Worm (Caenorhabditis elegans): ENCODE results near the gene nhr-41.

The nhr-41 gene

DNA sequence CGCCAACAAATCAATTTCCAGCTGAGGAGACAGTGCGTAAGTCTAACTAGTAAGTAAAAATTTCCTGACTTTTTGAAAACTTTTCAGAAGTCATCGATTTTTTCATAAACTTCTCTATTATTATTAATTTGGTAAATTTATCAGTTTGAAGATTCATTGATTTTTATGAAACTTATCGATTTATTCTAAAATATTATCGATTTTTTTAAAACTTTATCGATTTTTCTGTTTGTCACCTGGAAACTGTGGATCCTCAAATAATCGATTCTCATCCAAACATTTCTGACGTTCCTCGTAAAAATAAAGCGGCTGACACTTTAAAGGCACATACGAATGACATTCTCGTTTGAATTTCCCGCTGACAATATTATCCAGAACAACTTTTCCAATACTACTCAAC is 48.0 kb downstream of the nhr-41 start:
- TF ChIP-seq elt-3 (tag; optimal IDR thresholded peaks at IDR 0.05) (no peak), nhr-10 (tag; optimal IDR thresholded peaks at IDR 0.05) (no peak), unc-39 (tag; optimal IDR thresholded peaks at IDR 0.05) (no peak), gmeb-1 (tag; optimal IDR thresholded peaks at IDR 0.05) (no peak), lin-11 (tag; optimal IDR thresholded peaks at IDR 0.05) (no peak), nhr-129 (tag; optimal IDR thresholded peaks at IDR 0.05) (no peak), nhr-11 (tag; optimal IDR thresholded peaks at IDR 0.05) (no peak), ZK546.5 (tag; optimal IDR thresholded peaks at IDR 0.05) (no peak), nhr-12 (tag; optimal IDR thresholded peaks at IDR 0.05) (no peak), sma-9 (GFP tag; optimal IDR thresholded peaks at IDR 0.05) (no peak), sma-9 (tag; optimal IDR thresholded peaks at IDR 0.05) (no peak), nhr-237 (tag; optimal IDR thresholded peaks at IDR 0.05) (no peak), Y55F3AM.14 (GFP tag; optimal IDR thresholded peaks at IDR 0.05) (no peak)

- TF ChIP-seq C34F6.9 (tag; optimal IDR thresholded peaks at IDR 0.05) (no peak), peb-1 (tag; optimal IDR thresholded peaks at IDR 0.05) (no peak), lin-13 (GFP tag; optimal IDR thresholded peaks at IDR 0.05) (no peak), ztf-11 (tag; optimal IDR thresholded peaks at IDR 0.05) (no peak), ZK546.5 (tag; optimal IDR thresholded peaks at IDR 0.05) (no peak), lsy-2 (tag; optimal IDR thresholded peaks at IDR 0.05) (no peak), ceh-82 (tag; optimal IDR thresholded peaks at IDR 0.05) (no peak), F13H6.1 (tag; optimal IDR thresholded peaks at IDR 0.05) (no peak), blmp-1 (tag; optimal IDR thresholded peaks at IDR 0.05; ENCODE audit: insufficient read depth) (no peak), gmeb-1 (tag; optimal IDR thresholded peaks at IDR 0.05) (no peak), unc-39 (tag; optimal IDR thresholded peaks at IDR 0.05) (no peak), nhr-12 (tag; optimal IDR thresholded peaks at IDR 0.05) (no peak), nhr-10 (tag; optimal IDR thresholded peaks at IDR 0.05) (no peak), zag-1 (tag; optimal IDR thresholded peaks at IDR 0.05) (no peak), crh-2 (tag; optimal IDR thresholded peaks at IDR 0.05) (no peak), nhr-129 (tag; optimal IDR thresholded peaks at IDR 0.05) (no peak), elt-1 (tag; optimal IDR thresholded peaks at IDR 0.05) (no peak), aly-2 (tag; optimal IDR thresholded peaks at IDR 0.05) (no peak)
These were observed 48.6 kb downstream of the nhr-41 start, which contains the start of gene clp-6 for ce11 chrIV:1434554-1435089. TSS of gene clp-6 (minus strand) at chrIV:1435039.

DNA sequence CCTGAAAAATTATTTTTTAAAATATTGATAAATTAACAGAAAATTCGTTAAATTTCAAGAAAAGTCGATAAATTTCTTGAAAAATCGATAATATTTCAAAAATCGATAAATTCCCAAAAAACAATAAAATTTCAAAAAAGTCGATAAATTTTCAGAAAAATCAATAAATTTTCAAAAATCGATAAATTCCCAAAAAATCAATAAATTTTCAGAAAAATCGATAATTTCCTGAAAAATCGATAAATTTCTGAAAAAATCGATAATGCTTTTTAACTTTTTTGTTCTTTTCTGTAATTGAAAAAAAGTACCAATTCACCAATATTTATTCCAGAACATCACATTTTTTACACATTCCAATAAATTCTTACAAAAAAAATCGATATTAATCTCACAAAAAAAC is 49.1 kb downstream of the nhr-41 start:
- TF ChIP-seq lsy-2 (tag; optimal IDR thresholded peaks at IDR 0.05) = no peak
- no peak for TF ChIP-seq nhr-10 (tag; optimal IDR thresholded peaks at IDR 0.05)
- TF ChIP-seq unc-39 (tag; optimal IDR thresholded peaks at IDR 0.05) = no peak
- TF ChIP-seq nhr-12 (tag; optimal IDR thresholded peaks at IDR 0.05) = no peak
- no peak for TF ChIP-seq lin-11 (tag; optimal IDR thresholded peaks at IDR 0.05)
- no peak for TF ChIP-seq peb-1 (tag; optimal IDR thresholded peaks at IDR 0.05)
- TF ChIP-seq nhr-129 (tag; optimal IDR thresholded peaks at IDR 0.05) = no peak
- TF ChIP-seq egl-27 (tag; optimal IDR thresholded peaks at IDR 0.05) = no peak
- TF ChIP-seq sma-3 (GFP tag; optimal IDR thresholded peaks at IDR 0.05) = no peak
- TF ChIP-seq mab-5 (tag; optimal IDR thresholded peaks at IDR 0.05) = no peak
- TF ChIP-seq gmeb-1 (tag; optimal IDR thresholded peaks at IDR 0.05) = no peak
- no peak for TF ChIP-seq Y55F3AM.14 (GFP tag; optimal IDR thresholded peaks at IDR 0.05)
- no peak for TF ChIP-seq fos-1 (tag; optimal IDR thresholded peaks at IDR 0.05)
- TF ChIP-seq nhr-11 (tag; optimal IDR thresholded peaks at IDR 0.05) = no peak
- TF ChIP-seq ama-1 (optimal IDR thresholded peaks at IDR 0.05) = no peak
- TF ChIP-seq nhr-237 (tag; optimal IDR thresholded peaks at IDR 0.05) = no peak
- TF ChIP-seq nhr-25 (tag; optimal IDR thresholded peaks at IDR 0.05) = no peak
- TF ChIP-seq ZK546.5 (tag; optimal IDR thresholded peaks at IDR 0.05) = no peak

ce11 chrIV:1437625-1438024 is 51.6 kb downstream of the nhr-41 start:
- TF ChIP-seq dmd-4 (tag; optimal IDR thresholded peaks at IDR 0.05) = no peak
- TF ChIP-seq C34F6.9 (tag; optimal IDR thresholded peaks at IDR 0.05) = no peak

DNA sequence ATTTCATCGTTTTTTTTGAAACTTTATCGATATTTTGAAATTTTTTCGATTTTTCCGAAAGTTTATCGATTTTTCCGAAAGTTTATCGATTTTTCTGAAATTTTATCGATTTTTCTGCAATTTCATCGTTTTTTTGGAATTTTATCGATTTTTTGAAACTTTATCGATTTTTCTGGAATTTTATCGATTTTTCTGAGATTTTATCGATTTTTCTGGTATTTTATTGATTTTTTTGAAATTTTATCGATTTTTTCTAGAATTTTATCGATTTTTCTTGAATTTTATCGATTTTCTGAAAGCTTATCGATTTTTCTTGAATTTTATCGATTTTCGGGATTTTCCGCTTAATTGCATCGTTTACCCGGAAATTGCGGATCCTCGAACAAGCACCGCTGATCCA is 57.5 kb downstream of the nhr-41 start:
- TF ChIP-seq ztf-11 (tag; optimal IDR thresholded peaks at IDR 0.05) (no peak), gmeb-1 (tag; optimal IDR thresholded peaks at IDR 0.05) (no peak), lin-11 (tag; optimal IDR thresholded peaks at IDR 0.05) (no peak), sem-4 (tag; optimal IDR thresholded peaks at IDR 0.05) (no peak), skn-1 (tag; optimal IDR thresholded peaks at IDR 0.05) (no peak), nhr-129 (tag; optimal IDR thresholded peaks at IDR 0.05) (no peak)

All from whole organism, L2 larva.